Fruit fly (Drosophila melanogaster): ENCODE measurements around the gene Ubr3.

Ubr3 gene

dm6 chrX:7937588-7938481 lies 2.1 kb downstream of the Ubr3 start (continued):
- peak; percentile 37 for TF ChIP-seq CG31388 (GFP tag; optimal IDR thresholded peaks at IDR 0.05)
- no peak for TF ChIP-seq br (optimal IDR thresholded peaks at IDR 0.05)
- TF ChIP-seq Abd-B (GFP tag; optimal IDR thresholded peaks at IDR 0.05), result peak; percentile 78
- TF ChIP-seq Jarid2 (GFP tag; optimal IDR thresholded peaks at IDR 0.05), result peak; percentile 4
- TF ChIP-seq fd102C (GFP tag; optimal IDR thresholded peaks at IDR 0.05), result peak; percentile 24
- peak; percentile 53 for TF ChIP-seq repo (GFP tag; optimal IDR thresholded peaks at IDR 0.05)
- TF ChIP-seq CG7839 (tag; optimal IDR thresholded peaks at IDR 0.05), result peak; percentile 87
- TF ChIP-seq esg (GFP tag; conservative IDR thresholded peaks at IDR 0.05), result peak; percentile 76
- TF ChIP-seq CG3847 (GFP tag; IDR thresholded peaks at IDR 0.05), result peak; percentile 38; the same call in 1 of the 2 replicates
- TF ChIP-seq Bdp1 (GFP tag; optimal IDR thresholded peaks at IDR 0.05), result peak; percentile 61
- TF ChIP-seq HLH54F (GFP tag; optimal IDR thresholded peaks at IDR 0.05), result peak; percentile 56
- peak; percentile 88 for TF ChIP-seq CG9609 (GFP tag; optimal IDR thresholded peaks at IDR 0.05)
- peak; percentile 87 for TF ChIP-seq CG2678 (tag; optimal IDR thresholded peaks at IDR 0.05)
- peak; percentile 70 for TF ChIP-seq CG12942 (GFP tag; optimal IDR thresholded peaks at IDR 0.05)
- TF ChIP-seq CG34376 (GFP tag; optimal IDR thresholded peaks at IDR 0.05), result no peak
- 0 out of 2 replicates have a peak, but pooled peaks have one; percentile 27 for TF ChIP-seq Oaz (GFP tag; IDR thresholded peaks at IDR 0.05)
- TF ChIP-seq TFAM (GFP tag; optimal IDR thresholded peaks at IDR 0.05), result peak; percentile 40
- TF ChIP-seq Hsf (GFP tag; optimal IDR thresholded peaks at IDR 0.05), result peak; percentile 75
- peak; percentile 48 for TF ChIP-seq CG3163 (GFP tag; optimal IDR thresholded peaks at IDR 0.05)
- TF ChIP-seq Usf (GFP tag; optimal IDR thresholded peaks at IDR 0.05), result peak; percentile 68
- TF ChIP-seq Pdp1 (GFP tag; optimal IDR thresholded peaks at IDR 0.05), result peak; percentile 81 to 92
- TF ChIP-seq CG1024 (GFP tag; IDR thresholded peaks at IDR 0.05), result 0 out of 2 replicates have a peak, but pooled peaks have one; percentile 42
- TF ChIP-seq CTCF (GFP tag; optimal IDR thresholded peaks at IDR 0.05), result peak; percentile 26
- peak; percentile 23 for TF ChIP-seq sd (tag; optimal IDR thresholded peaks at IDR 0.05)
- no peak for TF ChIP-seq hb (GFP tag; IDR thresholded peaks at IDR 0.05; ENCODE audit: partially characterized antibody)
- peak; percentile 21; the same call in 1 of the 2 replicates for TF ChIP-seq dimm (GFP tag; IDR thresholded peaks at IDR 0.05)
- TF ChIP-seq Ada2b (GFP tag; IDR thresholded peaks at IDR 0.05), result peak; percentile 41; the same call in 1 of the 2 replicates
- TF ChIP-seq Eip74EF (GFP tag; optimal IDR thresholded peaks at IDR 0.05), result peak in 1 of 2 experiments; percentile 75
- TF ChIP-seq CHES-1-like (GFP tag; optimal IDR thresholded peaks at IDR 0.05), result peak; percentile 77
- TF ChIP-seq da (GFP tag; optimal IDR thresholded peaks at IDR 0.05), result peak; percentile 88
- TF ChIP-seq Rfx (GFP tag; IDR thresholded peaks at IDR 0.05), result peak; percentile 50
- no peak for TF ChIP-seq ftz-f1 (GFP tag; optimal IDR thresholded peaks at IDR 0.05)
- peak; percentile 77 for TF ChIP-seq CG6254 (GFP tag; optimal IDR thresholded peaks at IDR 0.05)
- TF ChIP-seq Atf3 (GFP tag; optimal IDR thresholded peaks at IDR 0.05), result peak; percentile 81
- peak; percentile 85 for TF ChIP-seq org-1 (GFP tag; optimal IDR thresholded peaks at IDR 0.05)
- peak; percentile 89 for TF ChIP-seq CG11504 (tag; optimal IDR thresholded peaks at IDR 0.05)
- peak; percentile 61; the same call in 1 of the 2 replicates for TF ChIP-seq danr (GFP tag; IDR thresholded peaks at IDR 0.05)
- TF ChIP-seq Neu2 (GFP tag; optimal IDR thresholded peaks at IDR 0.05; ENCODE audit: borderline replicate concordance), result peak; percentile 11
- TF ChIP-seq CG11093 (GFP tag; IDR thresholded peaks at IDR 0.05), result peak; percentile 84
- TF ChIP-seq CG15479 (GFP tag; optimal IDR thresholded peaks at IDR 0.05), result peak; percentile 94
- TF ChIP-seq GATAe (GFP tag; conservative IDR thresholded peaks at IDR 0.05), result no peak
- no peak for TF ChIP-seq ash1 (GFP tag; optimal IDR thresholded peaks at IDR 0.05)
- peak; percentile 68 for TF ChIP-seq CG17328 (GFP tag; IDR thresholded peaks at IDR 0.05)
- peak; percentile 34 for TF ChIP-seq CG3838 (GFP tag; optimal IDR thresholded peaks at IDR 0.05)
- peak; percentile 91 for TF ChIP-seq CoRest (tag; optimal IDR thresholded peaks at IDR 0.05)
- TF ChIP-seq gem (tag; optimal IDR thresholded peaks at IDR 0.05), result peak; percentile 89
- TF ChIP-seq Stat92E (GFP tag; optimal IDR thresholded peaks at IDR 0.05), result peak in 1 of 3 experiments; percentile 4
- peak; percentile 98 for TF ChIP-seq CG4707 (GFP tag; optimal IDR thresholded peaks at IDR 0.05)

Data from whole organism, embryonic.